Fruit fly (Drosophila melanogaster) whole organism: Measurements from ENCODE around the gene aph-1.

Experiments used
- CG8478 ChIP-seq: fragments of >200 bp; optimal IDR thresholded peaks from 2 replicates; lab custom pipeline; 2018; ENCODE audit warnings: inconsistent platforms
- EcR ChIP-seq, 2 experiments: fragments of >200 bp; optimal IDR thresholded peaks; 2 replicates each; lab custom pipeline; 2017; ENCODE audit warnings: missing biosample characterization in 2 of 2, missing genetic modification characterization in 2 of 2, missing genetic modification reagents in 2 of 2
- pan ChIP-seq: fragments of >200 bp; optimal IDR thresholded peaks from 2 replicates; lab custom pipeline; 2017
- psq ChIP-seq: fragments of >200 bp; optimal IDR thresholded peaks from 2 replicates; lab custom pipeline; 2017
- usp ChIP-seq: fragments of >200 bp; optimal IDR thresholded peaks from 2 replicates; lab custom pipeline; 2017; ENCODE audit warnings: missing biosample characterization, missing genetic modification characterization, mixed read lengths

dm6 chr2L:2734946-2735345 is 31.1 kb upstream of the aph-1 start:
- TF ChIP-seq EcR (GFP tag; optimal IDR thresholded peaks at IDR 0.05; lab: Kevin White, UChicago) (no peak), psq (lab: Kevin White, UChicago) (no peak), CG8478 (lab: Kevin White, UChicago) (no peak), usp (GFP tag; lab: Kevin White, UChicago) (no peak), pan (lab: Kevin White, UChicago) (no peak)
